Worm (Caenorhabditis elegans) whole organism, L2 larva: ENCODE measurements around the gene ipla-3.

ENCODE experiments used
- mdl-1 ChIP-seq, 2 experiments: fragments of 150-350 bp in 1 of 2; sonication (generic microtip) in 1 of 2; optimal IDR thresholded peaks; 2 replicates each; lab custom pipeline; 2017; ENCODE audit warnings: missing biosample characterization in 2 of 2, missing genetic modification characterization in 2 of 2
- nhr-11 ChIP-seq: fragments of 150-350 bp; optimal IDR thresholded peaks from 2 replicates; lab custom pipeline; 2014; ENCODE audit warnings: missing biosample characterization, missing genetic modification characterization
- nhr-12 ChIP-seq: fragments of 150-350 bp; optimal IDR thresholded peaks from 2 replicates; lab custom pipeline; 2014; ENCODE audit warnings: missing biosample characterization, missing genetic modification characterization

DNA sequence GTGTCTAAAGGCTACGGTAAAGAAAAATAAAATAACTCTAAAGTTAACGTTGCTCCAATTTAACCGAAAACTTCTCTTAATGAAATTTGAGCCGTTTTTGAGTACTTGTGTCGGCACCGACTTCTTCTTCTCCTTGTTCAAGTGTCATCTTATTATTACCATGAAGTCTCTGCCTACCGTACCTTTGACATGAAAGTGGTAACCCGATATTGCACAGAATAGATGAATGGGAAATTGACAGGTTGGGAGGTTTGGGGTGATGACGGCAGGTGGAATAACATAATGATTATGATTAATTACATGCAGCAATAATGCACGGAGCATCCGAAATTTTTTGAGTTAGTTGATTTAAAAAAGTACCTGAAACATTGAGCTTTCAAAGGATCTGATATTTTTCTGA is 17.7 kb upstream of the ipla-3 start:
- TF ChIP-seq nhr-11 (tag; lab: Kevin White, UChicago) = no peak
- TF ChIP-seq nhr-12 (tag; lab: Kevin White, UChicago) = no peak
- TF ChIP-seq mdl-1 (tag; optimal IDR thresholded peaks at IDR 0.05; lab: Kevin White, UChicago) = no peak
